Worm (Caenorhabditis elegans) whole organism, L2 larva: ENCODE results near the gene Y46G5A.39.

Experiments
- R02D3.7 ChIP-seq: fragments of 150-350 bp; optimal IDR thresholded peaks from 2 replicates; lab custom pipeline; 2014; ENCODE audit warnings: missing biosample characterization, missing genetic modification characterization
- aly-2 ChIP-seq: fragments of 150-350 bp; optimal IDR thresholded peaks from 2 replicates; lab custom pipeline; 2014; ENCODE audit warnings: missing biosample characterization, missing genetic modification characterization
- ceh-82 ChIP-seq: fragments of 150-350 bp; optimal IDR thresholded peaks from 2 replicates; lab custom pipeline; 2014; ENCODE audit warnings: missing biosample characterization, missing genetic modification characterization
- egl-27 ChIP-seq: sonication (generic microtip); optimal IDR thresholded peaks from 3 replicates; lab custom pipeline; 2017; ENCODE audit warnings: missing biosample characterization, missing genetic modification reagents, missing genetic modification characterization
- elt-3 ChIP-seq: sonication (generic microtip); optimal IDR thresholded peaks from 2 replicates; lab custom pipeline; 2017; ENCODE audit warnings: missing biosample characterization, missing genetic modification characterization
- lin-39 ChIP-seq: fragments of 150-350 bp; optimal IDR thresholded peaks from 2 replicates; lab custom pipeline; 2014; ENCODE audit warnings: missing biosample characterization, missing genetic modification reagents, missing genetic modification characterization
- nhr-237 ChIP-seq: fragments of 150-350 bp; optimal IDR thresholded peaks from 2 replicates; lab custom pipeline; 2014; ENCODE audit warnings: missing biosample characterization, missing genetic modification characterization
- nhr-25 ChIP-seq: fragments of 150-350 bp; sonication (generic microtip); optimal IDR thresholded peaks from 3 replicates; lab custom pipeline; 2014; ENCODE audit warnings: missing biosample characterization, missing genetic modification characterization
- sem-4 ChIP-seq: fragments of 150-350 bp; optimal IDR thresholded peaks from 2 replicates; lab custom pipeline; 2014; ENCODE audit warnings: missing biosample characterization, missing genetic modification reagents, missing genetic modification characterization
- skn-1 ChIP-seq: sonication (generic microtip); optimal IDR thresholded peaks from 2 replicates; lab custom pipeline; 2017; ENCODE audit warnings: missing biosample characterization, missing genetic modification characterization
- ztf-4 ChIP-seq: fragments of 150-350 bp; optimal IDR thresholded peaks from 2 replicates; lab custom pipeline; 2014; ENCODE audit warnings: missing biosample characterization, missing genetic modification characterization

DNA sequence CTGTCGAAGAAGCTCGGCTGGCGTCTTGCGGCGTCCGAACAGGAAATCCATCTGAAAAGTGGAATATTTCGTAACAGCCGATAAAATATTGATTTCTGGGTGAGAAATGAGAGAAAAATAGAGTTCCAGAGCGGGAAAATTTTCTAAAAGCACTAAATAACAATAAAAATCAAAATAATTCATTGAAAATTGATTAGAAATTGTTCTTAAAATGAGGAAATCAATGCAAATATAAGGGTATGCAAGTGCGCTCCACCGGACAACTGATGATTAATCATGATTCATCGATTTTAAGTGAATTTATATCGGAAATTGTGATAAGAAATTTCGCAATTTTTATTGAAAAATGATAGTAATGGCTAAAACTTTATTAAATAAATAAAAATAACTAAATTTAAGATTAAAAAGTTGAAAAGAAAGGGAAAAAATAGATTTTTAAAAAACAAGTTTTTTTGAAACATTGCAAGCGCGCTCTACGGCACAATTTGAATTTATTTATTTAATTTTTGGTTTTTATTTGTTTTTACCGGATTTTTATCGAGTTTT, 14.6 kb upstream of the Y46G5A.39 start, which contains the start of the genes vps-2 and tiar-2:
- no peak for TF ChIP-seq ztf-4 (tag; lab: Kevin White, UChicago)
- no peak for TF ChIP-seq nhr-237
- peak; percentile 70 for TF ChIP-seq skn-1 (tag; lab: Kevin White, UChicago)
- TF ChIP-seq aly-2 (tag; lab: Kevin White, UChicago): no peak
- TF ChIP-seq egl-27 (tag; lab: Kevin White, UChicago): no peak
- TF ChIP-seq elt-3 (tag; lab: Kevin White, UChicago): no peak
- TF ChIP-seq R02D3.7 (tag; lab: Kevin White, UChicago): no peak
- TF ChIP-seq nhr-25: peak; percentile 55
- TF ChIP-seq ceh-82 (tag; lab: Kevin White, UChicago): no peak
- peak; percentile 20 for TF ChIP-seq sem-4 (tag; lab: Kevin White, UChicago)
- no peak for TF ChIP-seq lin-39 (tag; lab: Kevin White, UChicago)
